Worm (Caenorhabditis elegans): ENCODE data around the gene clx-1.

Gene clx-1

ce11 chrIV:7734619-7735018, at the start of gene clx-1:
clx-1 (plus strand) TSS chrIV:7734648.
- TF ChIP-seq dao-5 (tag; optimal IDR thresholded peaks at IDR 0.05) (no peak), him-1 (tag; optimal IDR thresholded peaks at IDR 0.05) (no peak), W03F9.2 (tag; optimal IDR thresholded peaks at IDR 0.05) (no peak)

- no peak for TF ChIP-seq dao-5 (tag; optimal IDR thresholded peaks at IDR 0.05)
- no peak for TF ChIP-seq W03F9.2 (tag; optimal IDR thresholded peaks at IDR 0.05)
- TF ChIP-seq him-1 (tag; optimal IDR thresholded peaks at IDR 0.05): no peak
These were observed 45.1 kb upstream of the clx-1 start for ce11 chrIV:7689326-7689725.

DNA sequence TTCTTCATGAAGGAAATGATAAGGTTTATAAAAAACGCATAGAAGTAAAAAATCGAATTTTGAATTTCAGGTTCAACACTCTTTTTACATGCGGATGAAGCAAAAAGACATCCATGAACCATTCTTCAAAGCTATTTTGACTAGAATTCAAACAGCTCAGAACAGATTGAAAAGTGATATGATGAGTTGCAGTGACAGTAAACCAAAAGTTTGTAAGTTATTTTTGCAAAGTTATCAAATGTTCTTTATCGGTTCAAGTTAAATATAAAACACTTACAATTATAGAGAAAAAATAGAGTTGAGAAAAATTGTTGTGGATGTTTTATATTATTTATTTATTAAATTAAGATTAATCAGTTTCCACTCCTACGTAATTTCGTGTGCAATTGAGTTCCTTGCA, 42.0 kb upstream of the clx-1 start:
- no peak for TF ChIP-seq W03F9.2 (tag; optimal IDR thresholded peaks at IDR 0.05)
- TF ChIP-seq dao-5 (tag; optimal IDR thresholded peaks at IDR 0.05): no peak
- TF ChIP-seq him-1 (tag; optimal IDR thresholded peaks at IDR 0.05): no peak

DNA sequence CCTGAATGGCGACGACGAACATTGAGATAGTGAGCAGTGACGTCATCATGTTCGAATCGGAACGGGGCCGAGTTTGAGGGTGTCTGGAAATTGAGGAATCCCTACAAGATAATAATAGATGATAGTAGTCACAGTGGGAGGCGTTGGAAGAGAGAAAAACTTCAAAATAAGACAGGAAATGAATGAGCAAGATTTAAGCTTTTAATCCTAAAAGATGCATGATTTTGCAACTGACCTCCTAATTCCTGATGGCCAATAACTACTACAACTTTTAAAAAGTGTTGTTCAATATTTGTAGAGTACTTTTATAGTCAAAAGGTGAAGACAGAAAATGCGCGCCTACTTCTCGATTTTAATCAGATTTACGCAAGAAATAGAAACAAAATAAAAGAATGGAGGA, 36.1 kb upstream of the clx-1 start, which contains the start of gene flp-13:
Gene flp-13, minus strand, starts transcription at position 101 of the 400 bp plus-strand sequence.
- no peak for TF ChIP-seq him-1 (tag; optimal IDR thresholded peaks at IDR 0.05)
- TF ChIP-seq dao-5 (tag; optimal IDR thresholded peaks at IDR 0.05): no peak
- no peak for TF ChIP-seq W03F9.2 (tag; optimal IDR thresholded peaks at IDR 0.05)

DNA sequence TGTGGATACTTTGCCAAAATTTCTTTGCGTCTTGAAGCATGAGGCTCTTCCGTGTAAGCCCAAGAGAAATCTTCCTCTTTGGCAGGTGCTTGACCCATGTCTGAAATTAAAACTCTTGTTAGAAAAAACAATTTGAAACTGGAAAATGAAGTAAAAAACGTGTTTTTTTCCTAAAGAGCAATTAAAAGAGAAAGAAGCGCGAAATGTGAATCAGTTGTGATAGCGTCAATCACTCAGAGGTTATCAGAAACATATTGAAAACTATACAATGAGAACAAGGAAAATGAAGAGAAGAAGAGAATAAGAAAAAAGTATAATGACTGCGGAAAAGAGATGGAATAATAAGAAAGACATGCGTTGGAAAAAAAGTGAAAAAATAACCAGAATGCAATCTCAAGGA, 27.6 kb upstream of the clx-1 start, which contains the start of gene F33D4.4:
Gene F33D4.4, minus strand, starts transcription at position 101 of the 400 bp plus-strand sequence.
- no peak for TF ChIP-seq him-1 (tag; optimal IDR thresholded peaks at IDR 0.05)
- no peak for TF ChIP-seq dao-5 (tag; optimal IDR thresholded peaks at IDR 0.05)
- no peak for TF ChIP-seq W03F9.2 (tag; optimal IDR thresholded peaks at IDR 0.05)

DNA sequence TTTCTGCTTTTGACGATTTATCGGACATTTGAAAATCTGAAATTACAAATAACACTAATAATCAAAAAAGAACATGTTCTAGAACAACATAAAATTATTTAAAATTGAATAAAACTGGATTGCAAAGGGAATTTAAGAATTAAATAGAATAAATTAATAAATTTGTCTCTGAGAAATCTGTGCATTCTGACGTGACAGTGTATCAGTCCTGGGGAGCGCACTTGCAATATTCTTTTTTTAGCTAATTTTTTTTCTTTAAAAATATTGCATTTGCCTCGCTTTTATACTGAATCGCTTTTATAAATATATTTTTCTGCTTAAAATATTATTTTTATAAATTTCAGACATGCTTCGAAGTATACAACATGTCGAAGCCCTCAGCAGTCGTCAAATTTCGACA, 24.7 kb upstream of the clx-1 start, which contains the start of the genes mrpl-1, emc-6 and mrps-24:
Gene mrpl-1, minus strand, starts transcription at position 1 of the 400 bp plus-strand sequence.
Gene emc-6, minus strand, starts transcription at position 36 of the 400 bp plus-strand sequence.
Gene mrps-24, plus strand, starts transcription at position 345 of the 400 bp plus-strand sequence.
- TF ChIP-seq dao-5 (tag; optimal IDR thresholded peaks at IDR 0.05) (no peak), him-1 (tag; optimal IDR thresholded peaks at IDR 0.05) (no peak), W03F9.2 (tag; optimal IDR thresholded peaks at IDR 0.05) (peak; percentile 92)

DNA sequence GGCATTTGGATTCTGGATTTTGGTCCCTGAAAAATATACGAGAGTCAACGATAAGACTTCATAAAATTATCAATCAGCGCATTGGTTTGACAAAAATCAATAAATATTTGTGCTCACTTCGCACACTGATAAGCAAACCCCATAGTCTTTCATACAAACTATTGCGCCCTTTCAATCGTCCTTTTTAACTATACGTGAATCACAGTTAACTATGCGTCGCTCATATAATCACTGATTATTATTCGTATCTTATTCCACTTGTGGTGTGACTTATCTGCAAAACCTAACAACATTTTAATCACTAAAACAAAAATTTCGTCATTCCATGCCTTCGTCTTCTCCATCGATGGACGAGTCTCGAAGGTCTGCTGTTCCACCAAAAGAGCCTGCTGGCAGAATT, 23.6 kb upstream of the clx-1 start, which contains the start of gene nhr-8:
Gene nhr-8, plus strand, starts transcription at position 160 of the 400 bp plus-strand sequence.
- TF ChIP-seq W03F9.2 (tag; optimal IDR thresholded peaks at IDR 0.05) (no peak), dao-5 (tag; optimal IDR thresholded peaks at IDR 0.05) (no peak), him-1 (tag; optimal IDR thresholded peaks at IDR 0.05) (no peak)

DNA sequence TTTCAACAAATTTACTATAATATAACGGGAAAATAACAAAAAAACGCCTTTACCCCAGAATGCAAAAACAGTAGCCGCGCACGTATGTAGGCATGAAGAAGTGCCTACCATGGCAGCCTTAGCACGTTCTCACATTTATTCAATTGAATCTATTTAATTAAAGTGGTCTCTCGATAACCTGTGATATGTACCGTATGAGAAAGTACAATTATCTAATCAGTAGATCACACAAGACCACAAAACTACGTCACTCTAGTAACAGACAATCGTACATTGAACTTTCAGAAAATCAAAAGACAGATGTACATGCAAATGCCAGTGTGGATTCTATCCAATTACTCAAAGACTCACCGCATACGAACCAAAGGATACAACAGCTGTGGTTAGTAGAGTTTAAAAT, 22.2 kb upstream of the clx-1 start:
- no peak for TF ChIP-seq dao-5 (tag; optimal IDR thresholded peaks at IDR 0.05)
- no peak for TF ChIP-seq him-1 (tag; optimal IDR thresholded peaks at IDR 0.05)

ce11 chrIV:7717916-7718315, 16.5 kb upstream of the clx-1 start, which contains the start of gene F33D4.6:
F33D4.6 (minus strand) TSS chrIV:7718016.
- TF ChIP-seq dao-5 (tag; optimal IDR thresholded peaks at IDR 0.05): no peak
- TF ChIP-seq him-1 (tag; optimal IDR thresholded peaks at IDR 0.05): no peak
- TF ChIP-seq W03F9.2 (tag; optimal IDR thresholded peaks at IDR 0.05): no peak

DNA sequence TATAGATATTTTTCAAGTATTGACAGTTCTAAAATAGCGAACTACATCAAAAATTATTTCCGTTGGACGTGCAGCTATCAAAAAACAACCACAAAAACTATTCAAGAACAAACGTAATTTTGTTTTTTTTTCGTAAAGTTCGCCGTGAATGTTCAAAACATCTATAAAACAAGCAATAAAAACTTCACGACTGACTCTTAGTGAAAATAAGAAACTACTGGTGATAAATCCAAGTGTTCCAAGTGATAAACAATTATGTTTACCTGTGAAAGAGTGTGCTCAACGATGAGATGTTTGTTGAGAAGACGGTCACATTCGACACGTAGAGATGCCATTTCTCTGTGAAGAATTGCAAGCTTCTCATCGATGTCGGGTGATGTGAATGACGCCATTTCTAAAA, 11.6 kb upstream of the clx-1 start, which contains the start of gene C50F7.6:
Gene C50F7.6, minus strand, starts transcription at position 394 of the 400 bp plus-strand sequence.
- TF ChIP-seq dao-5 (tag; optimal IDR thresholded peaks at IDR 0.05) (no peak), him-1 (tag; optimal IDR thresholded peaks at IDR 0.05) (no peak), W03F9.2 (tag; optimal IDR thresholded peaks at IDR 0.05) (no peak)

DNA sequence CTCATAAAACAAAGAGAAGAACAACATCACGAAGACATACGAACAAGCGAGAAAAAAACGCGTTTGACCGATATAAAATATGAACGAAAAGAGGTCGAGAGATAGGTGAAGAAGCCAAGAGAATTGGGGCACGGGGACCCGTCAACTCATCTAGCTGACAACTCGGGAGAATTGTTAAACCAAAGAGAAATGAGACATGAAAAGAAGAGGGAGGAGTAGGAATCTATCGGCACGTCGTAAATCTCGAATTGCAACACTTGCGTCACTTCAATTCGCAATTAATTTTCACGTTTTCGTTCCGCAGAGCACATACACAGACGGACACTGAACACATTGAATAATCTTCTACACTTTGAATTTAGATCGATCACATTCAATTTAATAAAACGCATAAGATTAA, 10.9 kb upstream of the clx-1 start:
- TF ChIP-seq dao-5 (tag; optimal IDR thresholded peaks at IDR 0.05) (no peak), him-1 (tag; optimal IDR thresholded peaks at IDR 0.05) (no peak), W03F9.2 (tag; optimal IDR thresholded peaks at IDR 0.05) (no peak)

ce11 chrIV:7724912-7725311, 9.5 kb upstream of the clx-1 start:
- TF ChIP-seq W03F9.2 (tag; optimal IDR thresholded peaks at IDR 0.05) (no peak), him-1 (tag; optimal IDR thresholded peaks at IDR 0.05) (no peak), dao-5 (tag; optimal IDR thresholded peaks at IDR 0.05) (no peak)

- no peak for TF ChIP-seq him-1 (tag; optimal IDR thresholded peaks at IDR 0.05)
- no peak for TF ChIP-seq dao-5 (tag; optimal IDR thresholded peaks at IDR 0.05)
- TF ChIP-seq W03F9.2 (tag; optimal IDR thresholded peaks at IDR 0.05): no peak
These were observed 8.1 kb upstream of the clx-1 start, which contains the start of gene C50F7.5 for ce11 chrIV:7726325-7726724. C50F7.5 (plus strand) TSS chrIV:7726719.

DNA sequence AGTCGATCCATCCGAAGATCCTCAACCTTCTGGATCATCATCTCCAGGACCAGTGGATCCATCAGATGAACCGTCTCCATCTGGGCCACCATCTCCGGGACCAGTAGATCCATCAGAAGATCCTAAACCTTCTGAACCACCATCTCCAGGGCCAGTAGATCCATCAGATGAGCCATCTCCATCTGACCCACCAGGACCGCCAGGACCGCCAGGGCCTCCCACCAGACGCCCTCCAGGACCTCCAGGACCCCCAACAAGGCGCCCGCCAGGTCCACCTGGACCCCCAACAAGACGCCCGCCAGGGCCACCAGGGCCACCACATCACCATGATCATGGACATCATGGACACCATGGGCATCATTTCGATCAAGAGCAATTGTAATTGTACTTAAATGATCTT, 7.2 kb upstream of the clx-1 start:
- TF ChIP-seq dao-5 (tag; optimal IDR thresholded peaks at IDR 0.05): no peak
- TF ChIP-seq W03F9.2 (tag; optimal IDR thresholded peaks at IDR 0.05): no peak
- no peak for TF ChIP-seq him-1 (tag; optimal IDR thresholded peaks at IDR 0.05)

- TF ChIP-seq dao-5 (tag; optimal IDR thresholded peaks at IDR 0.05) (no peak), W03F9.2 (tag; optimal IDR thresholded peaks at IDR 0.05) (no peak), him-1 (tag; optimal IDR thresholded peaks at IDR 0.05) (no peak)
These were observed 6.0 kb upstream of the clx-1 start, which contains the start of gene sucg-1 for ce11 chrIV:7728402-7728963. sucg-1 (plus strand) TSS chrIV:7728913.

All from whole organism, L4/young adult.